Worm (Caenorhabditis elegans) whole organism, mixed stage, embryonic: ENCODE data around the gene F22F7.2.

Experiments used
- elt-3 ChIP-seq: fragments of 150-350 bp; optimal IDR thresholded peaks from 2 replicates; lab custom pipeline; 2014; ENCODE audit warnings: missing biosample characterization, missing genetic modification characterization
- lin-13 ChIP-seq: fragments of 150-350 bp; optimal IDR thresholded peaks from 2 replicates; lab custom pipeline; 2014; ENCODE audit warnings: missing biosample characterization, missing genetic modification characterization
- lsy-2 ChIP-seq: fragments of 150-350 bp; optimal IDR thresholded peaks from 2 replicates; lab custom pipeline; 2014; ENCODE audit warnings: missing biosample characterization, missing genetic modification characterization
- nhr-12 ChIP-seq: fragments of 150-350 bp; optimal IDR thresholded peaks from 2 replicates; lab custom pipeline; 2014; ENCODE audit warnings: missing biosample characterization, missing genetic modification characterization
- ztf-11 ChIP-seq: fragments of 150-350 bp; optimal IDR thresholded peaks from 2 replicates; lab custom pipeline; 2014; ENCODE audit warnings: missing biosample characterization, missing genetic modification characterization

ce11 chrV:2126554-2126953 is 4.0 kb downstream of the F22F7.2 start:
- no peak for TF ChIP-seq nhr-12 (tag; lab: Kevin White, UChicago)
- TF ChIP-seq lsy-2 (tag; lab: Kevin White, UChicago), result no peak
- TF ChIP-seq elt-3 (tag; lab: Kevin White, UChicago), result no peak
- no peak for TF ChIP-seq lin-13 (tag; lab: Kevin White, UChicago)
- TF ChIP-seq ztf-11 (tag; lab: Kevin White, UChicago), result no peak
